Worm (Caenorhabditis elegans) whole organism, L1 larva: ENCODE data around the gene aptf-3.
A peak's percentile ranks its signal among the peaks of the same experiment; 100 is the strongest.

ENCODE experiments used
- ama-1 ChIP-seq: fragments of 150-350 bp; optimal IDR thresholded peaks from 2 replicates; lab custom pipeline; 2014
- blmp-1 ChIP-seq: fragments of 150-350 bp; optimal IDR thresholded peaks from 2 replicates; lab custom pipeline; 2014; ENCODE audit warnings: missing biosample characterization, missing genetic modification characterization
- ceh-82 ChIP-seq, 3 experiments: fragments of 150-350 bp in 1 of 3; sonication (generic microtip) in 2 of 3; optimal IDR thresholded peaks; 2 replicates each; lab custom pipeline; 2014 to 2017; ENCODE audit warnings: missing biosample characterization in 3 of 3, missing genetic modification characterization in 3 of 3
- ceh-90 ChIP-seq: sonication (generic microtip); optimal IDR thresholded peaks from 2 replicates; lab custom pipeline; 2016; ENCODE audit warnings: missing genetic modification characterization, missing compliant biosample characterization
- dpl-1 ChIP-seq, 3 experiments: fragments of 150-350 bp in 2 of 3; sonication (generic microtip) in 1 of 3; optimal IDR thresholded peaks; 2 replicates each; lab custom pipeline; 2014 to 2017; ENCODE audit warnings: missing biosample characterization in 3 of 3, missing genetic modification characterization in 3 of 3, missing genetic modification reagents in 3 of 3
- dsc-1 ChIP-seq: sonication (generic microtip); optimal IDR thresholded peaks from 2 replicates; lab custom pipeline; 2016; ENCODE audit warnings: mild to moderate bottlenecking, missing genetic modification characterization, missing compliant biosample characterization
- efl-1 ChIP-seq, 4 experiments: fragments of 150-350 bp; optimal IDR thresholded peaks in 3 of 4; peaks in 1 of 4; 1 replicate in 1 of 4; 2 replicates in 3 of 4; lab custom pipeline; 2014; ENCODE audit warnings: missing biosample characterization in 2 of 4, missing genetic modification characterization in 2 of 4, missing genetic modification reagents in 2 of 4
- elt-3 ChIP-seq, 6 experiments: fragments of 150-350 bp in 1 of 6; sonication (generic microtip); optimal IDR thresholded peaks; 2 replicates each; lab custom pipeline; 2017 to 2018; ENCODE audit warnings: missing biosample characterization in 6 of 6, missing genetic modification characterization in 6 of 6, inconsistent platforms in 1 of 6
- fkh-10 ChIP-seq: sonication (generic microtip); optimal IDR thresholded peaks from 2 replicates; lab custom pipeline; 2017; ENCODE audit warnings: missing biosample characterization, missing genetic modification reagents, missing genetic modification characterization
- fkh-4 ChIP-seq: sonication (generic microtip); optimal IDR thresholded peaks from 2 replicates; lab custom pipeline; 2016; ENCODE audit warnings: missing compliant biosample characterization, missing genetic modification characterization, borderline replicate concordance
- hpl-2 ChIP-seq: fragments of 150-350 bp; optimal IDR thresholded peaks from 2 replicates; lab custom pipeline; 2014; ENCODE audit warnings: missing biosample characterization, missing genetic modification reagents, missing genetic modification characterization
- isw-1 ChIP-seq: fragments of 200-800 bp; sonication (Bioruptor generic); IDR thresholded peaks from 2 replicates; pipeline ENCODE4 v1.3.6; 2022; ENCODE audit warnings: missing genetic modification characterization, missing compliant biosample characterization
- jun-1 ChIP-seq: fragments of 150-350 bp; optimal IDR thresholded peaks from 2 replicates; lab custom pipeline; 2014; ENCODE audit warnings: missing biosample characterization, missing genetic modification reagents, missing genetic modification characterization
- lin-14 ChIP-seq: fragments of 200-800 bp; sonication (Bioruptor generic); optimal IDR thresholded peaks from 2 replicates; lab custom pipeline; 2018; ENCODE audit warnings: mild to moderate bottlenecking, missing genetic modification characterization, moderate library complexity, missing compliant biosample characterization
- lin-15B ChIP-seq: fragments of 150-350 bp; sonication (generic microtip); optimal IDR thresholded peaks from 3 replicates; lab custom pipeline; 2014; ENCODE audit warnings: missing biosample characterization, missing genetic modification characterization
- lin-35 ChIP-seq, 2 experiments: fragments of 150-350 bp; optimal IDR thresholded peaks; 2 replicates each; lab custom pipeline; 2014; ENCODE audit warnings: missing biosample characterization in 2 of 2, missing genetic modification characterization in 2 of 2, missing genetic modification reagents in 2 of 2
- lin-39 ChIP-seq: fragments of 150-350 bp; optimal IDR thresholded peaks from 2 replicates; lab custom pipeline; 2014; ENCODE audit warnings: missing biosample characterization, missing genetic modification reagents, missing genetic modification characterization
- lsy-2 ChIP-seq, 2 experiments: fragments of 150-350 bp; optimal IDR thresholded peaks; 2 replicates each; lab custom pipeline; 2014; ENCODE audit warnings: missing biosample characterization in 2 of 2, missing genetic modification characterization in 2 of 2
- nhr-19 ChIP-seq: fragments of 200-800 bp; sonication (Bioruptor generic); conservative IDR thresholded peaks from 2 replicates; pipeline ENCODE4 v1.3.6; 2022; ENCODE audit warnings: missing genetic modification characterization, missing compliant biosample characterization
- nhr-20 ChIP-seq: sonication (generic microtip); optimal IDR thresholded peaks from 2 replicates; lab custom pipeline; 2016; ENCODE audit warnings: mild to moderate bottlenecking, missing genetic modification characterization, missing compliant biosample characterization
- nhr-71 ChIP-seq: sonication (generic microtip); optimal IDR thresholded peaks from 2 replicates; lab custom pipeline; 2016; ENCODE audit warnings: mild to moderate bottlenecking, missing genetic modification characterization, moderate library complexity, missing compliant biosample characterization
- nhr-76 ChIP-seq: sonication (generic microtip); optimal IDR thresholded peaks from 2 replicates; lab custom pipeline; 2017; ENCODE audit warnings: missing biosample characterization, missing genetic modification characterization
- nhr-77 ChIP-seq: fragments of 150-350 bp; optimal IDR thresholded peaks from 2 replicates; lab custom pipeline; 2014; ENCODE audit warnings: missing biosample characterization, missing genetic modification characterization
- nhr-85 ChIP-seq: sonication (generic microtip); peaks from one replicate; lab custom pipeline; 2016; ENCODE audit warnings: missing genetic modification characterization, inconsistent platforms, missing compliant biosample characterization
- nhr-90 ChIP-seq: sonication (generic microtip); optimal IDR thresholded peaks from 2 replicates; lab custom pipeline; 2016; ENCODE audit warnings: mild to moderate bottlenecking, missing genetic modification characterization, missing compliant biosample characterization; ENCODE audit not compliant: poor library complexity
- pax-3 ChIP-seq: fragments of 200-800 bp; sonication (Bioruptor generic); optimal IDR thresholded peaks from 2 replicates; lab custom pipeline; 2018; ENCODE audit warnings: mild to moderate bottlenecking, missing genetic modification characterization, moderate library complexity, missing compliant biosample characterization
- rnt-1 ChIP-seq: sonication (generic microtip); optimal IDR thresholded peaks from 2 replicates; lab custom pipeline; 2016; ENCODE audit warnings: mild to moderate bottlenecking, missing genetic modification characterization, moderate library complexity, missing compliant biosample characterization
- sox-4 ChIP-seq: sonication (generic microtip); optimal IDR thresholded peaks from 2 replicates; lab custom pipeline; 2016; ENCODE audit warnings: missing genetic modification characterization, missing compliant biosample characterization
- tbx-2 ChIP-seq: sonication (generic microtip); optimal IDR thresholded peaks from 2 replicates; lab custom pipeline; 2016; ENCODE audit warnings: missing genetic modification characterization, missing compliant biosample characterization
- unc-62 ChIP-seq: fragments of 150-350 bp; optimal IDR thresholded peaks from 2 replicates; lab custom pipeline; 2014; ENCODE audit warnings: missing biosample characterization, missing genetic modification reagents, missing genetic modification characterization
- unc-86 ChIP-seq: sonication (generic microtip); optimal IDR thresholded peaks from 2 replicates; lab custom pipeline; 2016; ENCODE audit warnings: missing genetic modification characterization, missing compliant biosample characterization
- unc-98 ChIP-seq: fragments of 200-800 bp; sonication (Bioruptor generic); IDR thresholded peaks from 2 replicates; pipeline ENCODE4 v1.3.6; 2022; ENCODE audit warnings: missing genetic modification characterization, missing compliant biosample characterization
- xbp-1 ChIP-seq: sonication (generic microtip); optimal IDR thresholded peaks from 2 replicates; lab custom pipeline; 2016; ENCODE audit warnings: missing genetic modification characterization, missing compliant biosample characterization
- zip-4 ChIP-seq: fragments of 200-800 bp; sonication (Bioruptor generic); optimal IDR thresholded peaks from 2 replicates; lab custom pipeline; 2018; ENCODE audit warnings: mild to moderate bottlenecking, missing genetic modification characterization, moderate library complexity, missing compliant biosample characterization
- ztf-11 ChIP-seq, 2 experiments: sonication (generic microtip); optimal IDR thresholded peaks; 2 replicates each; lab custom pipeline; 2016 to 2017; ENCODE audit warnings: missing genetic modification characterization in 2 of 2, missing biosample characterization in 1 of 2, missing compliant biosample characterization in 1 of 2

The aptf-3 gene

DNA sequence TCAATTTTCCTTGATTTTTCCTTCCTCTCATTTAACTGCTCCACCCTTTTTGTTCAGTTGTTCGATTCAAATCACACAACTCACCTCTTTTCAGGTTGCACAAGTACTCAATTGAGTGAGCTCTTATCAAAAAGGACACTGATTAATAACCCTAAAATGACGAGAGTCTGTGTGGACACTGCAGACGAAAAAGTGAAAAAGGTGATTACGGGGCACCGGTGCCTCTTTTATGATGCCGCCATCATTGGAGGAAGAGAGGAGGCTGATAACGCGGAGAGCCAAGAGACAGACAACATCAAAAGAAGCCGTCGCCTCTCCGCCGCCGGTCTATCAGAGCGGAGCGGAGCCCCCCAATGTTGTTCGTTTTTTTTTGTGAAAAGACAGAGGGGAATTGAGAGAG is 31.2 kb downstream of the aptf-3 start, which contains the start of gene sptf-2 (continued):
- no peak for TF ChIP-seq nhr-19 (GFP tag; lab: Robert Waterston, UW)
- TF ChIP-seq fkh-10 (GFP tag; lab: Kevin White, UChicago), result no peak
- TF ChIP-seq unc-62, result no peak
- TF ChIP-seq rnt-1 (tag; lab: Kevin White, UChicago), result no peak
- no peak for TF ChIP-seq nhr-76 (tag; lab: Kevin White, UChicago)
- no peak for TF ChIP-seq dpl-1 (GFP tag; optimal IDR thresholded peaks at IDR 0.05; lab: Kevin White, UChicago)
- peak in 1 of 2 experiments; percentile 21 for TF ChIP-seq lin-35 (GFP tag; optimal IDR thresholded peaks at IDR 0.05; lab: Kevin White, UChicago)
- no peak for TF ChIP-seq nhr-71
- TF ChIP-seq efl-1 (optimal IDR thresholded peaks at IDR 0.05; lab: Kevin White, UChicago), result no peak
- TF ChIP-seq efl-1 (GFP tag; optimal IDR thresholded peaks at IDR 0.05 in 1 of 2; lab: Kevin White, UChicago), result peak in 1 of 2 experiments; percentile 88
- TF ChIP-seq nhr-77 (tag; lab: Kevin White, UChicago), result no peak
- peak; percentile 34 for TF ChIP-seq jun-1 (tag; lab: Kevin White, UChicago)

ce11 chrII:8626598-8626997 is 32.6 kb downstream of the aptf-3 start:
- TF ChIP-seq isw-1 (GFP tag; lab: Robert Waterston, UW) (no peak), lin-15B (tag; lab: Kevin White, UChicago) (no peak), efl-1 (optimal IDR thresholded peaks at IDR 0.05; lab: Kevin White, UChicago) (no peak), efl-1 (GFP tag; optimal IDR thresholded peaks at IDR 0.05 in 1 of 2; lab: Kevin White, UChicago) (peak in 1 of 2 experiments; percentile 51), rnt-1 (tag; lab: Kevin White, UChicago) (no peak), ztf-11 (tag; optimal IDR thresholded peaks at IDR 0.05; lab: Kevin White, UChicago) (no peak)

DNA sequence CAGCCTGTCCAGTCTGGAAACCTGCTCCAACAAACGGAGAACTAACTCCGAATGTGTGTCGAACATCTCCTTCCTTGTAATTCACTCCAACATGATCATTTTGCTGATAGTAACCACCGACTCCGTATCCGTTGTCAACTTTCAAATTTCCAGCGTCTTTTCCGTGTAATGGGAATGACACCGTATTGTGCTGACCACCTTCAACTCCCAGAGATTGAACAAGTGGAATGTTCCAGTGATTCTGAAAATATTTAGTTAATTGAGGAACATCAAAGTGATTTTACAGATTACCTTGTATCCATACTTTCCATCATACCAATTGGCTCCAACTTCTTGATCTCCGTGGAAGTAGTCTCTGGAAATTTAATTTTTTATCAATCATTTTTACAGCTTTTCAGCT is 33.9 kb downstream of the aptf-3 start:
- TF ChIP-seq dsc-1, result no peak
- TF ChIP-seq ceh-90 (tag; lab: Kevin White, UChicago), result no peak
- no peak for TF ChIP-seq sox-4 (tag; lab: Kevin White, UChicago)
- TF ChIP-seq hpl-2 (GFP tag; lab: Kevin White, UChicago), result no peak
- TF ChIP-seq unc-86 (tag; lab: Kevin White, UChicago), result no peak
- no peak for TF ChIP-seq fkh-4 (tag; lab: Kevin White, UChicago)
- no peak for TF ChIP-seq lsy-2 (tag; optimal IDR thresholded peaks at IDR 0.05; lab: Kevin White, UChicago)
- TF ChIP-seq pax-3 (tag; lab: Kevin White, UChicago), result no peak
- TF ChIP-seq rnt-1 (tag; lab: Kevin White, UChicago), result no peak
- TF ChIP-seq xbp-1, result no peak
- no peak for TF ChIP-seq ama-1 (lab: Kevin White, UChicago)
- no peak for TF ChIP-seq lin-39 (tag; lab: Kevin White, UChicago)
- TF ChIP-seq zip-4 (GFP tag; lab: Kevin White, UChicago), result no peak
- TF ChIP-seq lin-14 (GFP tag; lab: Kevin White, UChicago), result no peak
- no peak for TF ChIP-seq tbx-2

DNA sequence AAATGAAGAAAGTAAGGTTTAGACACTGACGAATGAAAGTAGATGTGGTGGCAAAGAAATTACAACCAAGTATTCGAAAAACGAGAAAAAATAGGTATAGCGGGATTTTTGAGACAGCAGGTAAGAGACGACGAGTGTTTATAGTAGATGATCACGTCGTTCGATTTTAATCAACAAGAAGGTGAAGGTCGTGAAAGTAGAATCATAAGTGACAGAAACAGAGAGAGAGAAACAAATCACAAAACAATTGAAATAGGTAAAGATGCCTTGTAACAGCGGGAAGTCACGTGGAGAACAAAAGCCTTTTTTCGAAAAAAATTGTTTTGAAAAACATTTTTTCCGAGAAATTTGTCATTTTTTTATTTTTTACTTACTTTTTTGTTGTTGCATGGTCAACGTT is 36.1 kb downstream of the aptf-3 start, which contains the start of gene T22C8.6:
TSS of gene T22C8.6 (minus strand) at position 194 of the 400 bp plus-strand sequence.
- TF ChIP-seq lin-35 (GFP tag; optimal IDR thresholded peaks at IDR 0.05; lab: Kevin White, UChicago) (peak in 1 of 2 experiments; percentile 3), unc-98 (GFP tag; lab: Robert Waterston, UW) (no peak), nhr-20 (tag; lab: Kevin White, UChicago) (peak; percentile 47), nhr-90 (tag; lab: Kevin White, UChicago) (no peak), blmp-1 (tag; lab: Kevin White, UChicago) (peak; percentile 78), lin-39 (tag; lab: Kevin White, UChicago) (no peak), elt-3 (tag; optimal IDR thresholded peaks at IDR 0.05; lab: Kevin White, UChicago) (peak in 1 of 6 experiments; percentile 25), lsy-2 (tag; optimal IDR thresholded peaks at IDR 0.05; lab: Kevin White, UChicago) (no peak), ceh-82 (tag; optimal IDR thresholded peaks at IDR 0.05; lab: Kevin White, UChicago) (no peak), nhr-85 (tag; lab: Kevin White, UChicago) (peak; percentile 75), dsc-1 (no peak), lin-14 (GFP tag; lab: Kevin White, UChicago) (peak; percentile 48)
- TF ChIP-seq, all 84 proteins: peak for 6
